Fruit fly (Drosophila melanogaster): Measurements from ENCODE around the gene CG15597.

DNA sequence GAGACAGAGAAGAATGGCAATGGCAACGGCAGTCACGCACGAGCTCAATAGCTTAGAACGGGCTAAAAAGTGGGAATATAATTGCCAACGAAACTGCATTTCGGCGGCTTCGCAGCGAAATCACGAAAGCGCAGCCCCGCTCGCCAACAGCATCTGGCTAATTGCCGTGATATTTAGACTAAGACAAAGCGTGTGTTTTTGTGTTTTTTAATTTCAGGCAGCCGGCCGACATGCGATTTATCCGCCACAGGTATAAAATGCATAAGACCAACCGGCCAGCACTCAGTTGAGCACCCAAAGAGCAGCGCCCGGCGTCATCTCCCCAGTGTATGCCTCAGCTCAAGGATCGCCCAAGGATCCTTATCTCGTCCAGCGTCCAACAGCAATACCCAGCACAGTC lies 30.1 kb downstream of the CG15597 start, which contains the start of gene Osi8:
- TF ChIP-seq CTCF (optimal IDR thresholded peaks at IDR 0.05) (no peak), CG8478 (optimal IDR thresholded peaks at IDR 0.05) (no peak)

Measured in S2 (cell line).